Worm (Caenorhabditis elegans): ENCODE data around the gene lurp-2.

ce11 chrV:13437473-13438074 lies 15.9 kb upstream of the lurp-2 start, which contains the start of gene mes-4:
- peak; percentile 62 to 86 (median 81) for TF ChIP-seq dpl-1 (GFP tag; optimal IDR thresholded peaks at IDR 0.05)
- no peak for TF ChIP-seq unc-98 (GFP tag; IDR thresholded peaks at IDR 0.05)
- no peak for TF ChIP-seq snpc-4 (tag; optimal IDR thresholded peaks at IDR 0.05)
- TF ChIP-seq aly-2 (tag; optimal IDR thresholded peaks at IDR 0.05), result no peak

All from whole organism, L1 larva.